Worm (Caenorhabditis elegans) whole organism, L1 larva: Measurements from ENCODE around the gene srd-2.
A peak's percentile ranks its signal among the peaks of the same experiment; 100 is the strongest.

ENCODE experiments used
- F16B12.6 ChIP-seq: fragments of 150-350 bp; optimal IDR thresholded peaks from 2 replicates; lab custom pipeline; 2014; ENCODE audit warnings: missing biosample characterization, missing genetic modification characterization
- alr-1 ChIP-seq: fragments of 200-800 bp; sonication (Bioruptor generic); optimal IDR thresholded peaks from 2 replicates; lab custom pipeline; 2018; ENCODE audit warnings: borderline replicate concordance, mild to moderate bottlenecking, missing genetic modification characterization, missing compliant biosample characterization
- ceh-8 ChIP-seq: fragments of 200-800 bp; sonication (Bioruptor generic); optimal IDR thresholded peaks from 2 replicates; lab custom pipeline; 2018; ENCODE audit warnings: mild to moderate bottlenecking, missing genetic modification characterization, moderate library complexity, missing compliant biosample characterization
- ceh-90 ChIP-seq: sonication (generic microtip); optimal IDR thresholded peaks from 2 replicates; lab custom pipeline; 2016; ENCODE audit warnings: missing genetic modification characterization, missing compliant biosample characterization
- dsc-1 ChIP-seq: sonication (generic microtip); optimal IDR thresholded peaks from 2 replicates; lab custom pipeline; 2016; ENCODE audit warnings: mild to moderate bottlenecking, missing genetic modification characterization, missing compliant biosample characterization
- efl-1 ChIP-seq, 4 experiments: fragments of 150-350 bp; optimal IDR thresholded peaks in 3 of 4; peaks in 1 of 4; 1 replicate in 1 of 4; 2 replicates in 3 of 4; lab custom pipeline; 2014; ENCODE audit warnings: missing biosample characterization in 2 of 4, missing genetic modification characterization in 2 of 4, missing genetic modification reagents in 2 of 4
- egl-13 ChIP-seq: sonication (generic microtip); optimal IDR thresholded peaks from 2 replicates; lab custom pipeline; 2016; ENCODE audit warnings: missing genotype, missing genetic modification reagents, missing genetic modification characterization, missing compliant biosample characterization
- elt-2 ChIP-seq: sonication (generic microtip); optimal IDR thresholded peaks from 2 replicates; lab custom pipeline; 2016; ENCODE audit warnings: missing genetic modification characterization, mild to moderate bottlenecking, inconsistent platforms, missing compliant biosample characterization, missing genetic modification reagents
- elt-3 ChIP-seq, 6 experiments: fragments of 150-350 bp in 1 of 6; sonication (generic microtip); optimal IDR thresholded peaks; 2 replicates each; lab custom pipeline; 2017 to 2018; ENCODE audit warnings: missing biosample characterization in 6 of 6, missing genetic modification characterization in 6 of 6, inconsistent platforms in 1 of 6
- fkh-4 ChIP-seq: sonication (generic microtip); optimal IDR thresholded peaks from 2 replicates; lab custom pipeline; 2016; ENCODE audit warnings: missing compliant biosample characterization, missing genetic modification characterization, borderline replicate concordance
- fkh-8 ChIP-seq: sonication (generic microtip); optimal IDR thresholded peaks from 2 replicates; lab custom pipeline; 2016; ENCODE audit warnings: mild to moderate bottlenecking, missing genetic modification characterization, missing compliant biosample characterization
- hpl-2 ChIP-seq: fragments of 150-350 bp; optimal IDR thresholded peaks from 2 replicates; lab custom pipeline; 2014; ENCODE audit warnings: missing biosample characterization, missing genetic modification reagents, missing genetic modification characterization
- isw-1 ChIP-seq: fragments of 200-800 bp; sonication (Bioruptor generic); IDR thresholded peaks from 2 replicates; pipeline ENCODE4 v1.3.6; 2022; ENCODE audit warnings: missing genetic modification characterization, missing compliant biosample characterization
- lin-14 ChIP-seq: fragments of 200-800 bp; sonication (Bioruptor generic); optimal IDR thresholded peaks from 2 replicates; lab custom pipeline; 2018; ENCODE audit warnings: mild to moderate bottlenecking, missing genetic modification characterization, moderate library complexity, missing compliant biosample characterization
- lin-39 ChIP-seq: fragments of 150-350 bp; optimal IDR thresholded peaks from 2 replicates; lab custom pipeline; 2014; ENCODE audit warnings: missing biosample characterization, missing genetic modification reagents, missing genetic modification characterization
- lsy-2 ChIP-seq, 2 experiments: fragments of 150-350 bp; optimal IDR thresholded peaks; 2 replicates each; lab custom pipeline; 2014; ENCODE audit warnings: missing biosample characterization in 2 of 2, missing genetic modification characterization in 2 of 2
- mab-9 ChIP-seq: fragments of 200-800 bp; sonication (Bioruptor generic); IDR thresholded peaks from 2 replicates; pipeline ENCODE4 v1.3.6; 2022; ENCODE audit warnings: missing genetic modification reagents, missing genetic modification characterization, missing compliant biosample characterization
- mdl-1 ChIP-seq, 2 experiments: fragments of 150-350 bp; optimal IDR thresholded peaks; 2 replicates each; lab custom pipeline; 2014 to 2017; ENCODE audit warnings: missing biosample characterization in 2 of 2, missing genetic modification characterization in 2 of 2, inconsistent platforms in 1 of 2
- mef-2 ChIP-seq: fragments of 150-350 bp; optimal IDR thresholded peaks from 2 replicates; lab custom pipeline; 2014; ENCODE audit warnings: missing biosample characterization, missing genetic modification characterization
- nhr-12 ChIP-seq: sonication (generic microtip); optimal IDR thresholded peaks from 2 replicates; lab custom pipeline; 2017; ENCODE audit warnings: missing biosample characterization, missing genetic modification characterization
- nhr-28 ChIP-seq: fragments of 150-350 bp; optimal IDR thresholded peaks from 2 replicates; lab custom pipeline; 2014; ENCODE audit warnings: missing biosample characterization, missing genetic modification characterization
- nhr-47 ChIP-seq: sonication (generic microtip); optimal IDR thresholded peaks from 2 replicates; lab custom pipeline; 2016; ENCODE audit warnings: mild to moderate bottlenecking, missing genetic modification characterization, moderate library complexity, missing compliant biosample characterization
- nhr-71 ChIP-seq: sonication (generic microtip); optimal IDR thresholded peaks from 2 replicates; lab custom pipeline; 2016; ENCODE audit warnings: mild to moderate bottlenecking, missing genetic modification characterization, moderate library complexity, missing compliant biosample characterization
- nhr-85 ChIP-seq: sonication (generic microtip); peaks from one replicate; lab custom pipeline; 2016; ENCODE audit warnings: missing genetic modification characterization, inconsistent platforms, missing compliant biosample characterization
- pqm-1 ChIP-seq: sonication (generic microtip); optimal IDR thresholded peaks from 3 replicates; lab custom pipeline; 2017; ENCODE audit warnings: missing biosample characterization, missing genetic modification characterization
- rnt-1 ChIP-seq: sonication (generic microtip); optimal IDR thresholded peaks from 2 replicates; lab custom pipeline; 2016; ENCODE audit warnings: mild to moderate bottlenecking, missing genetic modification characterization, moderate library complexity, missing compliant biosample characterization
- skn-1 ChIP-seq: fragments of 150-350 bp; optimal IDR thresholded peaks from 2 replicates; lab custom pipeline; 2014; ENCODE audit warnings: missing biosample characterization, missing genetic modification characterization
- sox-4 ChIP-seq: sonication (generic microtip); optimal IDR thresholded peaks from 2 replicates; lab custom pipeline; 2016; ENCODE audit warnings: missing genetic modification characterization, missing compliant biosample characterization
- sup-37 ChIP-seq: fragments of 200-800 bp; sonication (Bioruptor generic); optimal IDR thresholded peaks from 2 replicates; lab custom pipeline; 2018; ENCODE audit warnings: mild to moderate bottlenecking, missing genetic modification characterization, missing compliant biosample characterization
- unc-30 ChIP-seq: sonication (generic microtip); optimal IDR thresholded peaks from 2 replicates; lab custom pipeline; 2017; ENCODE audit warnings: missing biosample characterization, missing genetic modification characterization
- unc-98 ChIP-seq: fragments of 200-800 bp; sonication (Bioruptor generic); IDR thresholded peaks from 2 replicates; pipeline ENCODE4 v1.3.6; 2022; ENCODE audit warnings: missing genetic modification characterization, missing compliant biosample characterization
- vab-15 ChIP-seq: sonication (generic microtip); optimal IDR thresholded peaks from 2 replicates; lab custom pipeline; 2017; ENCODE audit warnings: missing genotype, mild to moderate bottlenecking, missing genetic modification characterization, missing compliant biosample characterization
- zag-1 ChIP-seq: fragments of 150-350 bp; optimal IDR thresholded peaks from 2 replicates; lab custom pipeline; 2014; ENCODE audit warnings: missing biosample characterization, missing genetic modification characterization
- zip-4 ChIP-seq: fragments of 200-800 bp; sonication (Bioruptor generic); optimal IDR thresholded peaks from 2 replicates; lab custom pipeline; 2018; ENCODE audit warnings: mild to moderate bottlenecking, missing genetic modification characterization, moderate library complexity, missing compliant biosample characterization
- ztf-4 ChIP-seq: fragments of 150-350 bp; optimal IDR thresholded peaks from 2 replicates; lab custom pipeline; 2014; ENCODE audit warnings: missing biosample characterization, missing genetic modification characterization

Gene srd-2

DNA sequence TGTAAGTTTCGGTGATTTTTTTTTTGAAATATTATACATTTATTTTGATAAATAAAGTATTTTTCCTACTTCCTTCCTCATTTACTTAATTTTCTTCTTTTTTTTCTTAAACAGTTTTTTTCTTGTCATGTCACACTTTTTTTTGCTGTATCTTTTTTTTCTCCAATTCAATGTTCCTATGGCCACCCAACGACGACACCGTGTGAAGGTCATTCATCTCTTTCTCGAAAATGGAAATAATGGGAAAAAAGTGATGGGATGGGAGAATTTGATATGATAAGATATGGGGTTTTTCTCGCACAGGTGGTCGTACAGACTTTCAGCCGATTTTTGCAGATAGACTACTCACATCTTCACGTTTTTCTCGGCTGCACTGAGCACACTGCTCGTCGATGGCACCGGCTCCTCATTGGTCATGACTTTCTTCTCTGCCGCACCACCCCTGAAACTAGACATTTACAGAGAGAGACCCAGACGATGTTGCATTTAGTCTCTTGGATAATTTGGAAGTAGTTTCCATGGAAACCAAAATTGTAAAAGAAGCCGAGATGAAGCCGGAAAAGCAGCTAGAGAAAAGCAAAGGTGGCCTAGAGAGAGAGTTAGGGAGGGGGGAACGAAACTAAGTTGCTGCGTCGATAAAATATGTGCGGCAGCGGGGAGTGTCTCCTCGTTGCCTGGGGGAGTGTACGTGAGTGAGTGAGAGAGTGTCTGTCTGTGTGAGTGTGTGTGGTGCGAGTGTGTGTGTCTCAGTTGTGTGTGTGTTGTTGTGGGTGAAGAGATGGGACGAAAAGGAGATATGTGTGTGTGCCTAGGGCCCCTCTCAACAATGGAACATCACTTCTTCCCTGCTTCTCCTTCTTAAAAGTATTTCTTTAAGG is 18.6 kb downstream of the srd-2 start, which contains the start of gene daf-19 (continued):
- TF ChIP-seq ceh-90 (no peak), unc-30 (no peak), lin-14 (peak; percentile 76), pqm-1 (tag; lab: Kevin White, UChicago) (no peak)

DNA sequence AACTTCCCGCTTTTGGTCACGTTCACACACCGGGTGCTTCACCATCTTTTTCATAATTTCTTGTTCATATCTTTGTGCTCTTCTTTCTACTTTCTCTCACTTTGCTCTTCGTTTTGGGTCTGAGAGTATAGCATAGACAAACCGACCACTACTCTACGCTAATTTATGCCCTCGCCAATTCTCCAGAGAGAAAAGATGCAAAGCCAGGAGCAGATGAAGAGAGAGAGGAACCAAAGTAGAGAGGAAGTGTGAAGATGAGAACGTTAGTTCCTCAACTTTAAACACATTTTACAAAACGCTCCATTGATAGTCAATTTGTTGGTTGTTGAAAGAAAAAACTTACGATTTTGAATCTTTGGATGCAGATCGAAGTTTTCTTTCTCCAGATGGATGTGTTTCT is 20.0 kb downstream of the srd-2 start:
- TF ChIP-seq efl-1 (optimal IDR thresholded peaks at IDR 0.05; lab: Kevin White, UChicago) (no peak), efl-1 (GFP tag; optimal IDR thresholded peaks at IDR 0.05 in 1 of 2; lab: Kevin White, UChicago) (peak in 1 of 2 experiments; percentile 91), lin-39 (tag; lab: Kevin White, UChicago) (no peak)

DNA sequence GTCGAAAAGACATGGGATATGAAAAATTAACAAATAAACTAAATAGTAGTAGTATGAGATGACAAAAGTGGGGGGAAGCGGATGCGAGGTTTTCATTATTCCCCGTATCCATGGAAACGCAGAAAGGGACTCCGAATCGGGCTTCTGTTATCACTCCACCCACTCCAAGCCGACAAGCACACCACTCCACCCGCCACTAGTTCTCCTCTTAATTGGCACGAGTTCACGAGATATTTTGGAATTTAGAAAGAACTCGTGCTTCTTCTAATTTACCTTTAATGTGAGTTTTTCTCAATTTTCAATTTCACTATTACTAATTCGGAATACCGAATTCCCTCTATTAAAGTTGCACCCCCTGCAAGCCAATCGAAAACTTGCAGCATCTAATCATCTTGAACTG is 21.3 kb downstream of the srd-2 start:
- TF ChIP-seq ceh-8 (GFP tag; lab: Kevin White, UChicago) (no peak), elt-3 (tag; optimal IDR thresholded peaks at IDR 0.05; lab: Kevin White, UChicago) (no peak), mef-2 (tag; lab: Kevin White, UChicago) (no peak), egl-13 (tag; lab: Kevin White, UChicago) (no peak), zip-4 (GFP tag; lab: Kevin White, UChicago) (no peak), fkh-8 (tag; lab: Kevin White, UChicago) (peak; percentile 57), rnt-1 (tag; lab: Kevin White, UChicago) (no peak), alr-1 (tag; lab: Kevin White, UChicago) (no peak), fkh-4 (no peak), nhr-28 (tag; lab: Kevin White, UChicago) (no peak), unc-98 (GFP tag; lab: Robert Waterston, UW) (no peak), dsc-1 (peak; percentile 37)

DNA sequence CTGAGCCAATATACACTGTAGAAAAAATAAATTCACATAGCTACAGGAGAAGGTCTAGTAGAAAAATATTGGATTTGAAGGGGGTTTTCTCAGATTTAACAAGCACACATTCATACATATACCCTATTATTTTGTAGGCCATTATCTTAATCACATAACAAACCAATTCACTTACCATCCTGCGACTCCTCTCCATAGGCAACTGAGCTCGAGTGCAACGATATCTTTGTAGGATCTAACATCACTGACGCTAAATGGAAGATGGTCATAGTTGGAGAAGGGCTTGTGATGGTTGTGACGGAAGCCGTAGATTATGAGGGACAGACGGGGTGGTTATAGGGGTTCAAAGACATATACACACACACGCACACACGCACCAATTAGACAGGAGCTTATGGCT is 23.6 kb downstream of the srd-2 start:
- TF ChIP-seq efl-1 (optimal IDR thresholded peaks at IDR 0.05; lab: Kevin White, UChicago) (no peak), efl-1 (GFP tag; optimal IDR thresholded peaks at IDR 0.05 in 1 of 2; lab: Kevin White, UChicago) (peak in 1 of 2 experiments; percentile 59), skn-1 (tag; lab: Kevin White, UChicago) (no peak)

DNA sequence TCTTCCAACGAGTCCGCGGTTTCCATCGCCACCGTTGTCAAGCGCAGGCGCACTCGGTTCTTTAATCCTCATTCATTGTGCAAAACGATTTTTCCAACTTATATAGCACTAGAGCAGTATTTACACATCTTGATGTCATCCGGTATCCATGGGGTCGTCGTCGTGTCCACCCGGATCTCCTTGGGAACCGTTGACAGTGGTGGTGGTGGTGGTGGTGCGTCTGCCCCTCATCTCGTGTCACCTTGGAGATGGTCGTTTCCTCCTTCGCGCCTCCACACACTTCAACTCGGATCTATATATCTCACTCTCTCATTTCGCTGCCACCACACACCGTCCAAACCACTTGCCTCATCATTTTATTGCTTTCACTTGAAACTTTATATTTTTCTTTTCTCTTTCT is 24.9 kb downstream of the srd-2 start:
- no peak for TF ChIP-seq nhr-47
- peak; percentile 63 for TF ChIP-seq fkh-8 (tag; lab: Kevin White, UChicago)

DNA sequence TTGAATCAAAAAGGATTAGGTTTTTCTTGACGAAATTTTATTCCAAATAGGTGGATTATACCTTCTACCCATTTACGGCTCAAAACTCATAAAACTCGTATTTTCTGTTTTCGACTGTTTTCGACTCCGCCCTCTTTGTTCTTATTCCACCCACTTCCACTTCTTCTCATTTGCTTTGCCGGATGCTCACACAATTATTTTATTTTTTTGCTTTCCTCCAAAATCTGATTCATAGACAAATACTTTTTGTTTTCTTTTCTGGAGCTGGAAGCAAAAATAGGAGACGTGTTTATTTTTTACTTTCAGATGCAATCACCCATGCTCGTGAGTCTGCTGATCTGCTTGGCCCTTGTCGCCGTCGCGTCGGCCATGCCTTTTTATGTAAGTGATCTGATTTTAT is 32.6 kb downstream of the srd-2 start, which contains the start of gene nlp-63:
Gene nlp-63 (plus strand): TSS at position 301 of the 400 bp plus-strand sequence.
- TF ChIP-seq nhr-85: no peak
- no peak for TF ChIP-seq nhr-12 (tag; lab: Kevin White, UChicago)
- no peak for TF ChIP-seq fkh-4
- TF ChIP-seq elt-3 (tag; optimal IDR thresholded peaks at IDR 0.05; lab: Kevin White, UChicago): no peak
- no peak for TF ChIP-seq mdl-1 (tag; optimal IDR thresholded peaks at IDR 0.05; lab: Kevin White, UChicago)
- TF ChIP-seq skn-1 (tag; lab: Kevin White, UChicago): no peak
- TF ChIP-seq sup-37 (GFP tag; lab: Kevin White, UChicago): no peak
- no peak for TF ChIP-seq ztf-4 (tag; lab: Kevin White, UChicago)
- TF ChIP-seq elt-2 (tag; lab: Kevin White, UChicago): no peak

DNA sequence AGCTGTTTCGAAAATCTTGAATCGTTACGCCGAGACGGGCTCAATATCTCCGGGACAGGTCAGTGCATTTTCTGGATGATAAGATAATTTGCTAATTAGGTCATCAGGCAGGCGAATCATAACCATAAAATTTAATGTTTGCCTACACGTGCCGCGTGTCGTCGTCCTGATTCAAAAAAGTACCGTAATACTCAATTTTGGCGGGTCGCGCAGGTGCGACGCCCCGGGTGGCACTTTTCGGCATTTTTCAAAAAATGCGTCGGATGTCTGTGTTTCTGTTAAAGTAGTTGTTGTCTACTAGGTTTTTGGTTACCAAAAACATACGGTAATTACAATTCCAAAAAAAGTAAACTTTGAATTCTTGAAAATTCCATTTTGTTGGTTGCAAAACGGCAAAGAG is 40.2 kb downstream of the srd-2 start:
- TF ChIP-seq zag-1 (tag; lab: Kevin White, UChicago) (no peak), sox-4 (tag; lab: Kevin White, UChicago) (no peak), hpl-2 (GFP tag; lab: Kevin White, UChicago) (no peak), mab-9 (no peak), efl-1 (optimal IDR thresholded peaks at IDR 0.05; lab: Kevin White, UChicago) (no peak), efl-1 (GFP tag; optimal IDR thresholded peaks at IDR 0.05 in 1 of 2; lab: Kevin White, UChicago) (peak in 1 of 2 experiments; percentile 49), lin-14 (no peak), vab-15 (tag; lab: Kevin White, UChicago) (peak; percentile 60), isw-1 (no peak), nhr-85 (peak; percentile 64), F16B12.6 (tag; lab: Kevin White, UChicago) (no peak), nhr-71 (tag; lab: Kevin White, UChicago) (no peak), lsy-2 (tag; optimal IDR thresholded peaks at IDR 0.05; lab: Kevin White, UChicago) (peak in 1 of 2 experiments; percentile 47)
